Fruit fly (Drosophila melanogaster): ENCODE data around the gene CG3165.

The CG3165 gene

dm6 chr2L:3011484-3011883 is 34.6 kb downstream of the CG3165 start:
- TF ChIP-seq noc (tag; optimal IDR thresholded peaks at IDR 0.05), result no peak

DNA sequence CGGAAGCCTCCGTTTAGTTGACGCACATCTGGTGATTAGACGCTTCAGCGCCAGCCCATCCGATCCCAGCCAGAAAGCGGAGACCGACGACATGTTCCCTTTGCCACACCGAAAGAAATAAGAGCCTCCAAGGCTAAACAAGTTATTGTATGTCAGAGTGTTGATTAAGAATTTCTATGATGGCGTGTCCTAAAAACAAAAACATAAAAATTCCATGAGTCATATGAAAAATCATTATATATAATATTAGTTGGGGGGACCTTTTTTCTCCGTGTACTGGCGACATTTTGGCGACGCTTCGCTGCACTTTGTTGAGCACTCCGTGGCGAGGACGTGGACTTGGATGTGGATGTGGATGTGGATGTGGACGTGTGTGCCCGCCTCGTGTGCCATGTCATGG is 35.9 kb downstream of the CG3165 start:
- TF ChIP-seq noc (tag; optimal IDR thresholded peaks at IDR 0.05), result no peak

- TF ChIP-seq noc (tag; optimal IDR thresholded peaks at IDR 0.05), result no peak
Observed at dm6 chr2L:3018212-3018611, 41.3 kb downstream of the CG3165 start, which contains the start of the genes CG17224 and CG17264. Gene CG17224 (minus strand): TSS chr2L:3018308. Gene CG17264 (plus strand): TSS chr2L:3018508.

dm6 chr2L:3022986-3023385 is 46.1 kb downstream of the CG3165 start, which contains the start of the genes alpha4GT1 and Prp40:
Gene alpha4GT1 (minus strand): TSS chr2L:3023141.
Gene Prp40 (plus strand): TSS chr2L:3023226.
- no peak for TF ChIP-seq noc (tag; optimal IDR thresholded peaks at IDR 0.05)
